Worm (Caenorhabditis elegans): Measurements from ENCODE around the gene ccm-3.
A peak's percentile ranks its signal among the peaks of the same experiment; 100 is the strongest.

ccm-3 gene

DNA sequence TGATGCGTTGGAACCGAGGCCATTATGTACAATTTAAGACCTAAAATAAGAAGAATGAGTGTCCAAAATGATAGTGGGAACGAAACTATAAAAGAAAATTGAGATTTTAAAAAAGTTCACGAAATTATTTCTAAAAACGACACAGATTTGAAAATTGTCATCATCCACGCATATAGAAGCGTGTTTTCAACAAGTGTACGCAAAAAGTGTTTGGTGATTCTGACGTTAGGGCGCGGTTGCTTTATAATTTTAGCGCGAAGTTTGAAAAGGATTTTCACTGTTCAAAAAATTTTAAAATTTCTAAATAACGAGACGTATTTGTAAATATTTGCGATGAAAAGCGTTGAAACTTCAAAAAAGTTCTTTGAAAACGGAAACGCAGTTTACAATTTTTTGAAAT is 43.7 kb downstream of the ccm-3 start, which contains the start of gene cdc-48.1 (continued):
- TF ChIP-seq die-1 (tag; optimal IDR thresholded peaks at IDR 0.05) (peak; percentile 89), athp-1 (tag; optimal IDR thresholded peaks at IDR 0.05) (peak; percentile 100), Y53G8AR.9 (GFP tag; conservative IDR thresholded peaks at IDR 0.05) (peak; percentile 100), mxl-1 (tag; optimal IDR thresholded peaks at IDR 0.05) (no peak), lir-1 (GFP tag; conservative IDR thresholded peaks at IDR 0.05) (peak; percentile 99), K12H6.12 (tag; optimal IDR thresholded peaks at IDR 0.05) (peak; percentile 100), hlh-26 (GFP tag; conservative IDR thresholded peaks at IDR 0.05) (no peak), ZK185.1 (tag; optimal IDR thresholded peaks at IDR 0.05; ENCODE audit: poor library complexity, severe bottlenecking) (peak; percentile 99), ets-4 (GFP tag; optimal IDR thresholded peaks at IDR 0.05) (peak; percentile 97), mes-4 (tag; optimal IDR thresholded peaks at IDR 0.05) (peak; percentile 86), nfya-2 (GFP tag; IDR thresholded peaks at IDR 0.05) (peak; percentile 94), cebp-2 (GFP tag; IDR thresholded peaks at IDR 0.05) (peak; percentile 91; the same call in 1 of the 2 replicates), F57A8.1 (GFP tag; optimal IDR thresholded peaks at IDR 0.05) (peak; percentile 84), let-526 (GFP tag; IDR thresholded peaks at IDR 0.05) (peak; percentile 98), ekl-4 (GFP tag; IDR thresholded peaks at IDR 0.05) (peak; percentile 99), akir-1 (GFP tag; optimal IDR thresholded peaks at IDR 0.05) (peak; percentile 75), snpc-1.1 (tag; optimal IDR thresholded peaks at IDR 0.05; ENCODE audit: insufficient read depth) (peak; percentile 87), egl-18 (GFP tag; IDR thresholded peaks at IDR 0.05) (peak; percentile 99), cebp-1 (GFP tag; IDR thresholded peaks at IDR 0.05) (peak; percentile 94), cebp-1 (tag; optimal IDR thresholded peaks at IDR 0.05) (peak; percentile 98), nhr-80 (tag; optimal IDR thresholded peaks at IDR 0.05) (peak; percentile 98), T07F8.4 (tag; optimal IDR thresholded peaks at IDR 0.05) (peak; percentile 90), B0019.2 (GFP tag; conservative IDR thresholded peaks at IDR 0.05) (peak; percentile 98), ceh-27 (GFP tag; optimal IDR thresholded peaks at IDR 0.05) (peak; percentile 100), F22D6.2 (tag; optimal IDR thresholded peaks at IDR 0.05) (peak; percentile 95), F55B11.4 (tag; optimal IDR thresholded peaks at IDR 0.05; ENCODE audit: borderline replicate concordance, insufficient read depth) (no peak), nhr-27 (tag; optimal IDR thresholded peaks at IDR 0.05) (peak; percentile 85), ceh-91 (GFP tag; IDR thresholded peaks at IDR 0.05) (peak; percentile 99), gei-17 (GFP tag; optimal IDR thresholded peaks at IDR 0.05) (peak; percentile 91), zfh-2 (GFP tag; conservative IDR thresholded peaks at IDR 0.05) (no peak), dpl-1 (GFP tag; optimal IDR thresholded peaks at IDR 0.05) (peak; percentile 100), ceh-100 (GFP tag; IDR thresholded peaks at IDR 0.05) (peak; percentile 94), bed-2 (GFP tag; IDR thresholded peaks at IDR 0.05) (peak; percentile 95), rpc-1 (optimal IDR thresholded peaks at IDR 0.05) (peak; percentile 18), rpc-1 (tag; optimal IDR thresholded peaks at IDR 0.05) (peak; percentile 14), zim-3 (tag; optimal IDR thresholded peaks at IDR 0.05) (peak; percentile 96)

ce11 chrII:10559671-10560184 is 47.3 kb downstream of the ccm-3 start:
- TF ChIP-seq hrde-1 (tag; optimal IDR thresholded peaks at IDR 0.05; ENCODE audit: borderline replicate concordance) = peak; percentile 54
- TF ChIP-seq T26A5.8 (tag; optimal IDR thresholded peaks at IDR 0.05) = no peak
- TF ChIP-seq ztf-26 (tag; optimal IDR thresholded peaks at IDR 0.05) = no peak
- TF ChIP-seq nhr-179 (tag; optimal IDR thresholded peaks at IDR 0.05) = no peak
- no peak for TF ChIP-seq lir-1 (GFP tag; conservative IDR thresholded peaks at IDR 0.05)
- TF ChIP-seq ztf-6 (GFP tag; IDR thresholded peaks at IDR 0.05) = no peak
- TF ChIP-seq bed-2 (GFP tag; IDR thresholded peaks at IDR 0.05) = no peak
- no peak for TF ChIP-seq dpl-1 (GFP tag; optimal IDR thresholded peaks at IDR 0.05)
- peak; percentile 6 for TF ChIP-seq ZK185.1 (tag; optimal IDR thresholded peaks at IDR 0.05; ENCODE audit: poor library complexity, severe bottlenecking)
- TF ChIP-seq dox-1 (GFP tag; IDR thresholded peaks at IDR 0.05) = no peak
- 0 out of 2 replicates have a peak, but pooled peaks have one; percentile 68 for TF ChIP-seq lin-26 (GFP tag; IDR thresholded peaks at IDR 0.05)
- no peak for TF ChIP-seq T07F8.4 (tag; optimal IDR thresholded peaks at IDR 0.05)
- no peak for TF ChIP-seq F39B2.1 (GFP tag; IDR thresholded peaks at IDR 0.05)
- TF ChIP-seq mel-28 (tag; optimal IDR thresholded peaks at IDR 0.05; ENCODE audit: borderline replicate concordance) = no peak
- peak; percentile 9 for TF ChIP-seq tbp1 (GFP tag; optimal IDR thresholded peaks at IDR 0.05)
- no peak for TF ChIP-seq F23B12.7 (tag; optimal IDR thresholded peaks at IDR 0.05; ENCODE audit: insufficient read depth)
- TF ChIP-seq madf-3 (GFP tag; IDR thresholded peaks at IDR 0.05) = peak; percentile 69; the same call in 1 of the 2 replicates
- no peak for TF ChIP-seq attf-5 (GFP tag; optimal IDR thresholded peaks at IDR 0.05)
- no peak for TF ChIP-seq F57A8.1 (GFP tag; optimal IDR thresholded peaks at IDR 0.05)

Data from whole organism, young adult.